Worm (Caenorhabditis elegans) whole organism, L1 larva: ENCODE data around the gene cyp-35B1.

ENCODE experiments used
- C04F5.9 ChIP-seq: sonication (generic microtip); optimal IDR thresholded peaks from 2 replicates; lab custom pipeline; 2016; ENCODE audit warnings: missing genetic modification characterization, missing compliant biosample characterization
- Y116A8C.19 ChIP-seq: sonication (generic microtip); optimal IDR thresholded peaks from 2 replicates; lab custom pipeline; 2016; ENCODE audit warnings: missing compliant biosample characterization, missing genetic modification characterization, borderline replicate concordance
- aha-1 ChIP-seq: fragments of 150-350 bp; optimal IDR thresholded peaks from 2 replicates; lab custom pipeline; 2014; ENCODE audit warnings: missing biosample characterization, missing genetic modification characterization
- blmp-1 ChIP-seq: fragments of 150-350 bp; optimal IDR thresholded peaks from 2 replicates; lab custom pipeline; 2014; ENCODE audit warnings: missing biosample characterization, missing genetic modification characterization
- ceh-88 ChIP-seq: fragments of 200-800 bp; sonication (Bioruptor generic); IDR thresholded peaks from 2 replicates; pipeline ENCODE4 v1.3.6; 2022; ENCODE audit warnings: missing genetic modification characterization, missing compliant biosample characterization
- ces-1 ChIP-seq: fragments of 150-350 bp; optimal IDR thresholded peaks from 2 replicates; lab custom pipeline; 2014; ENCODE audit warnings: missing biosample characterization, missing genetic modification reagents, missing genetic modification characterization
- efl-1 ChIP-seq, 4 experiments: fragments of 150-350 bp; optimal IDR thresholded peaks in 3 of 4; peaks in 1 of 4; 1 replicate in 1 of 4; 2 replicates in 3 of 4; lab custom pipeline; 2014; ENCODE audit warnings: missing biosample characterization in 2 of 4, missing genetic modification characterization in 2 of 4, missing genetic modification reagents in 2 of 4
- efl-3 ChIP-seq: fragments of 200-800 bp; sonication (Bioruptor generic); optimal IDR thresholded peaks from 2 replicates; lab custom pipeline; 2018; ENCODE audit warnings: mild to moderate bottlenecking, missing genetic modification characterization, missing compliant biosample characterization
- fkh-10 ChIP-seq: sonication (generic microtip); optimal IDR thresholded peaks from 2 replicates; lab custom pipeline; 2017; ENCODE audit warnings: missing biosample characterization, missing genetic modification reagents, missing genetic modification characterization
- fkh-8 ChIP-seq: sonication (generic microtip); optimal IDR thresholded peaks from 2 replicates; lab custom pipeline; 2016; ENCODE audit warnings: mild to moderate bottlenecking, missing genetic modification characterization, missing compliant biosample characterization
- fos-1 ChIP-seq: fragments of 150-350 bp; optimal IDR thresholded peaks from 2 replicates; lab custom pipeline; 2014; ENCODE audit warnings: missing biosample characterization, missing genetic modification characterization
- hpl-2 ChIP-seq: fragments of 150-350 bp; optimal IDR thresholded peaks from 2 replicates; lab custom pipeline; 2014; ENCODE audit warnings: missing biosample characterization, missing genetic modification reagents, missing genetic modification characterization
- isw-1 ChIP-seq: fragments of 200-800 bp; sonication (Bioruptor generic); IDR thresholded peaks from 2 replicates; pipeline ENCODE4 v1.3.6; 2022; ENCODE audit warnings: missing genetic modification characterization, missing compliant biosample characterization
- lin-14 ChIP-seq: fragments of 200-800 bp; sonication (Bioruptor generic); optimal IDR thresholded peaks from 2 replicates; lab custom pipeline; 2018; ENCODE audit warnings: mild to moderate bottlenecking, missing genetic modification characterization, moderate library complexity, missing compliant biosample characterization
- lir-3 ChIP-seq: sonication (generic microtip); optimal IDR thresholded peaks from 2 replicates; lab custom pipeline; 2016; ENCODE audit warnings: mild to moderate bottlenecking, missing genetic modification characterization, moderate library complexity, missing compliant biosample characterization; ENCODE audit not compliant: poor library complexity
- lsy-2 ChIP-seq, 2 experiments: fragments of 150-350 bp; optimal IDR thresholded peaks; 2 replicates each; lab custom pipeline; 2014; ENCODE audit warnings: missing biosample characterization in 2 of 2, missing genetic modification characterization in 2 of 2
- mab-9 ChIP-seq: fragments of 200-800 bp; sonication (Bioruptor generic); IDR thresholded peaks from 2 replicates; pipeline ENCODE4 v1.3.6; 2022; ENCODE audit warnings: missing genetic modification reagents, missing genetic modification characterization, missing compliant biosample characterization
- mdl-1 ChIP-seq, 2 experiments: fragments of 150-350 bp; optimal IDR thresholded peaks; 2 replicates each; lab custom pipeline; 2014 to 2017; ENCODE audit warnings: missing biosample characterization in 2 of 2, missing genetic modification characterization in 2 of 2, inconsistent platforms in 1 of 2
- mep-1 ChIP-seq: fragments of 150-350 bp; optimal IDR thresholded peaks from 2 replicates; lab custom pipeline; 2014; ENCODE audit warnings: missing biosample characterization, missing genetic modification characterization
- nhr-47 ChIP-seq: sonication (generic microtip); optimal IDR thresholded peaks from 2 replicates; lab custom pipeline; 2016; ENCODE audit warnings: mild to moderate bottlenecking, missing genetic modification characterization, moderate library complexity, missing compliant biosample characterization
- nhr-84 ChIP-seq: sonication (generic microtip); optimal IDR thresholded peaks from 2 replicates; lab custom pipeline; 2017; ENCODE audit warnings: missing biosample characterization, missing genetic modification characterization
- nhr-85 ChIP-seq: sonication (generic microtip); peaks from one replicate; lab custom pipeline; 2016; ENCODE audit warnings: missing genetic modification characterization, inconsistent platforms, missing compliant biosample characterization
- nhr-90 ChIP-seq: sonication (generic microtip); optimal IDR thresholded peaks from 2 replicates; lab custom pipeline; 2016; ENCODE audit warnings: mild to moderate bottlenecking, missing genetic modification characterization, missing compliant biosample characterization; ENCODE audit not compliant: poor library complexity
- pax-3 ChIP-seq: fragments of 200-800 bp; sonication (Bioruptor generic); optimal IDR thresholded peaks from 2 replicates; lab custom pipeline; 2018; ENCODE audit warnings: mild to moderate bottlenecking, missing genetic modification characterization, moderate library complexity, missing compliant biosample characterization
- snpc-4 ChIP-seq: fragments of 150-350 bp; optimal IDR thresholded peaks from 2 replicates; lab custom pipeline; 2014; ENCODE audit warnings: missing biosample characterization, missing genetic modification characterization
- snu-23 ChIP-seq: sonication (generic microtip); optimal IDR thresholded peaks from 2 replicates; lab custom pipeline; 2016; ENCODE audit warnings: missing genetic modification characterization, missing compliant biosample characterization
- sox-4 ChIP-seq: sonication (generic microtip); optimal IDR thresholded peaks from 2 replicates; lab custom pipeline; 2016; ENCODE audit warnings: missing genetic modification characterization, missing compliant biosample characterization
- swsn-7 ChIP-seq: sonication (generic microtip); optimal IDR thresholded peaks from 2 replicates; lab custom pipeline; 2016; ENCODE audit warnings: missing genetic modification characterization, missing compliant biosample characterization
- tlp-1 ChIP-seq: fragments of 150-350 bp; optimal IDR thresholded peaks from 2 replicates; lab custom pipeline; 2014; ENCODE audit warnings: missing biosample characterization, missing genetic modification characterization
- unc-98 ChIP-seq: fragments of 200-800 bp; sonication (Bioruptor generic); IDR thresholded peaks from 2 replicates; pipeline ENCODE4 v1.3.6; 2022; ENCODE audit warnings: missing genetic modification characterization, missing compliant biosample characterization
- vab-15 ChIP-seq: sonication (generic microtip); optimal IDR thresholded peaks from 2 replicates; lab custom pipeline; 2017; ENCODE audit warnings: missing genotype, mild to moderate bottlenecking, missing genetic modification characterization, missing compliant biosample characterization
- xbp-1 ChIP-seq: sonication (generic microtip); optimal IDR thresholded peaks from 2 replicates; lab custom pipeline; 2016; ENCODE audit warnings: missing genetic modification characterization, missing compliant biosample characterization
- zip-4 ChIP-seq: fragments of 200-800 bp; sonication (Bioruptor generic); optimal IDR thresholded peaks from 2 replicates; lab custom pipeline; 2018; ENCODE audit warnings: mild to moderate bottlenecking, missing genetic modification characterization, moderate library complexity, missing compliant biosample characterization
- ztf-11 ChIP-seq, 2 experiments: sonication (generic microtip); optimal IDR thresholded peaks; 2 replicates each; lab custom pipeline; 2016 to 2017; ENCODE audit warnings: missing genetic modification characterization in 2 of 2, missing biosample characterization in 1 of 2, missing compliant biosample characterization in 1 of 2
- ztf-4 ChIP-seq: fragments of 150-350 bp; optimal IDR thresholded peaks from 2 replicates; lab custom pipeline; 2014; ENCODE audit warnings: missing biosample characterization, missing genetic modification characterization

cyp-35B1 gene

ce11 chrV:3938789-3939188, at the start of gene cyp-35B1:
Gene cyp-35B1 (plus strand): TSS chrV:3939032.
- TF ChIP-seq mdl-1 (tag; optimal IDR thresholded peaks at IDR 0.05; lab: Kevin White, UChicago) (no peak), Y116A8C.19 (tag; lab: Kevin White, UChicago) (no peak), efl-1 (optimal IDR thresholded peaks at IDR 0.05; lab: Kevin White, UChicago) (no peak), efl-1 (GFP tag; optimal IDR thresholded peaks at IDR 0.05 in 1 of 2; lab: Kevin White, UChicago) (no peak), mep-1 (tag; lab: Kevin White, UChicago) (no peak), fkh-10 (GFP tag; lab: Kevin White, UChicago) (no peak), unc-98 (no peak), lin-14 (GFP tag; lab: Kevin White, UChicago) (no peak), hpl-2 (no peak), xbp-1 (tag; lab: Kevin White, UChicago) (no peak), ces-1 (no peak)
- TF ChIP-seq, all 84 proteins: peak for 0

ce11 chrV:3889113-3889512, 49.7 kb upstream of the cyp-35B1 start, which contains the start of gene C17E7.13:
Gene C17E7.13 (minus strand): TSS chrV:3889288.
- TF ChIP-seq nhr-85 (tag; lab: Kevin White, UChicago), result no peak
- TF ChIP-seq ceh-88, result no peak
- TF ChIP-seq blmp-1 (tag; lab: Kevin White, UChicago), result no peak
- no peak for TF ChIP-seq fkh-10 (GFP tag; lab: Kevin White, UChicago)
- no peak for TF ChIP-seq nhr-84 (tag; lab: Kevin White, UChicago)
- no peak for TF ChIP-seq ces-1
- TF ChIP-seq fos-1, result no peak
- no peak for TF ChIP-seq sox-4 (tag; lab: Kevin White, UChicago)
- no peak for TF ChIP-seq mdl-1 (tag; optimal IDR thresholded peaks at IDR 0.05; lab: Kevin White, UChicago)
- TF ChIP-seq swsn-7 (tag; lab: Kevin White, UChicago), result no peak
- TF ChIP-seq isw-1 (GFP tag; lab: Robert Waterston, UW), result no peak
- TF ChIP-seq efl-3 (GFP tag; lab: Kevin White, UChicago), result no peak
- no peak for TF ChIP-seq pax-3 (tag; lab: Kevin White, UChicago)
- TF ChIP-seq vab-15, result no peak

- no peak for TF ChIP-seq lsy-2 (tag; optimal IDR thresholded peaks at IDR 0.05; lab: Kevin White, UChicago)
Measured at ce11 chrV:3890761-3891160, 48.1 kb upstream of the cyp-35B1 start, which contains the start of gene C17E7.9. Gene C17E7.9 (minus strand): TSS chrV:3890861.

ce11 chrV:3891919-3892318, 46.9 kb upstream of the cyp-35B1 start, which contains the start of gene C17E7.12:
Gene C17E7.12 (minus strand): TSS chrV:3892019.
- no peak for TF ChIP-seq ces-1
- TF ChIP-seq fkh-8, result no peak
- no peak for TF ChIP-seq nhr-47 (tag; lab: Kevin White, UChicago)
- TF ChIP-seq C04F5.9 (tag; lab: Kevin White, UChicago), result no peak
- no peak for TF ChIP-seq tlp-1 (tag; lab: Kevin White, UChicago)
- no peak for TF ChIP-seq aha-1 (tag; lab: Kevin White, UChicago)
- TF ChIP-seq ztf-4 (tag; lab: Kevin White, UChicago), result no peak
- no peak for TF ChIP-seq snpc-4 (tag; lab: Kevin White, UChicago)
- TF ChIP-seq nhr-90 (tag; lab: Kevin White, UChicago), result no peak
- TF ChIP-seq mab-9 (GFP tag; lab: Robert Waterston, UW), result no peak
- no peak for TF ChIP-seq lin-14 (GFP tag; lab: Kevin White, UChicago)
- no peak for TF ChIP-seq lir-3 (tag; lab: Kevin White, UChicago)
- no peak for TF ChIP-seq isw-1 (GFP tag; lab: Robert Waterston, UW)
- TF ChIP-seq snu-23 (GFP tag; lab: Kevin White, UChicago), result no peak
- no peak for TF ChIP-seq lsy-2 (tag; optimal IDR thresholded peaks at IDR 0.05; lab: Kevin White, UChicago)
- TF ChIP-seq ztf-11 (tag; optimal IDR thresholded peaks at IDR 0.05; lab: Kevin White, UChicago), result no peak
- no peak for TF ChIP-seq zip-4 (GFP tag; lab: Kevin White, UChicago)
